Worm (Caenorhabditis elegans) whole organism, mixed stage, embryonic: ENCODE measurements around the gene sdz-31.

ENCODE experiments used
- M03D4.4 ChIP-seq: sonication (generic microtip); optimal IDR thresholded peaks from 2 replicates; lab custom pipeline; 2017; ENCODE audit warnings: mild to moderate bottlenecking, missing genetic modification characterization, missing compliant biosample characterization
- bed-3 ChIP-seq: fragments of 200-800 bp; sonication (Bioruptor generic); optimal IDR thresholded peaks from 3 replicates; lab custom pipeline; 2018; ENCODE audit warnings: mild to moderate bottlenecking, missing genetic modification characterization, moderate library complexity, missing compliant biosample characterization
- blmp-1 ChIP-seq: fragments of 150-350 bp; optimal IDR thresholded peaks from 2 replicates; lab custom pipeline; 2014; ENCODE audit warnings: missing biosample characterization, missing genetic modification characterization
- ceh-39 ChIP-seq: fragments of 150-350 bp; optimal IDR thresholded peaks from 2 replicates; lab custom pipeline; 2014; ENCODE audit warnings: missing biosample characterization, missing genetic modification characterization
- ceh-43 ChIP-seq: fragments of 200-800 bp; sonication (Bioruptor generic); optimal IDR thresholded peaks from 2 replicates; lab custom pipeline; 2018; ENCODE audit warnings: mild to moderate bottlenecking, missing genetic modification characterization, moderate library complexity, missing compliant biosample characterization
- ceh-83 ChIP-seq: fragments of 200-800 bp; sonication (Bioruptor generic); optimal IDR thresholded peaks from 2 replicates; lab custom pipeline; 2018; ENCODE audit warnings: mild to moderate bottlenecking, missing genetic modification characterization, missing compliant biosample characterization
- ces-1 ChIP-seq: fragments of 150-350 bp; optimal IDR thresholded peaks from 2 replicates; lab custom pipeline; 2014; ENCODE audit warnings: missing biosample characterization, missing genetic modification reagents, missing genetic modification characterization
- cnd-1 ChIP-seq: fragments of 200-800 bp; sonication (Bioruptor generic); optimal IDR thresholded peaks from 2 replicates; lab custom pipeline; 2018; ENCODE audit warnings: mild to moderate bottlenecking, missing genetic modification characterization, missing compliant biosample characterization
- drap-1 ChIP-seq: fragments of 200-800 bp; sonication (Bioruptor generic); optimal IDR thresholded peaks from 3 replicates; lab custom pipeline; 2018; ENCODE audit warnings: mild to moderate bottlenecking, missing genetic modification characterization, missing compliant biosample characterization
- elt-1 ChIP-seq: sonication (generic microtip); optimal IDR thresholded peaks from 2 replicates; lab custom pipeline; 2017; ENCODE audit warnings: missing genetic modification characterization, mild to moderate bottlenecking, missing compliant biosample characterization, antibody characterized with exemption, moderate library complexity, borderline replicate concordance; ENCODE audit not compliant: insufficient read depth
- elt-3 ChIP-seq: fragments of 150-350 bp; optimal IDR thresholded peaks from 2 replicates; lab custom pipeline; 2014; ENCODE audit warnings: missing biosample characterization, missing genetic modification characterization
- flh-1 ChIP-seq: fragments of 200-800 bp; sonication (Bioruptor generic); optimal IDR thresholded peaks from 2 replicates; lab custom pipeline; 2018; ENCODE audit warnings: mild to moderate bottlenecking, missing genetic modification characterization, moderate library complexity, missing compliant biosample characterization
- ham-2 ChIP-seq: fragments of 200-800 bp; sonication (Bioruptor generic); optimal IDR thresholded peaks from 2 replicates; lab custom pipeline; 2018; ENCODE audit warnings: mild to moderate bottlenecking, missing genetic modification characterization, missing compliant biosample characterization
- hlh-1 ChIP-seq: fragments of 150-350 bp; optimal IDR thresholded peaks from 2 replicates; lab custom pipeline; 2014; ENCODE audit warnings: missing biosample characterization, missing genetic modification reagents, missing genetic modification characterization
- lin-13 ChIP-seq: fragments of 150-350 bp; optimal IDR thresholded peaks from 2 replicates; lab custom pipeline; 2014; ENCODE audit warnings: missing biosample characterization, missing genetic modification characterization
- lin-32 ChIP-seq: fragments of 200-800 bp; sonication (Bioruptor generic); optimal IDR thresholded peaks from 2 replicates; lab custom pipeline; 2018; ENCODE audit warnings: mild to moderate bottlenecking, missing genetic modification characterization, missing compliant biosample characterization
- lsy-2 ChIP-seq: fragments of 150-350 bp; optimal IDR thresholded peaks from 2 replicates; lab custom pipeline; 2014; ENCODE audit warnings: missing biosample characterization, missing genetic modification characterization
- mab-5 ChIP-seq: fragments of 150-350 bp; optimal IDR thresholded peaks from 2 replicates; lab custom pipeline; 2014; ENCODE audit warnings: missing biosample characterization, missing genetic modification characterization
- nhr-12 ChIP-seq: fragments of 150-350 bp; optimal IDR thresholded peaks from 2 replicates; lab custom pipeline; 2014; ENCODE audit warnings: missing biosample characterization, missing genetic modification characterization
- nhr-2 ChIP-seq: fragments of 150-350 bp; optimal IDR thresholded peaks from 2 replicates; lab custom pipeline; 2014; ENCODE audit warnings: missing biosample characterization, missing genetic modification characterization
- nhr-237 ChIP-seq: fragments of 150-350 bp; optimal IDR thresholded peaks from 2 replicates; lab custom pipeline; 2014; ENCODE audit warnings: missing biosample characterization, missing genetic modification characterization
- nhr-28 ChIP-seq: fragments of 150-350 bp; optimal IDR thresholded peaks from 2 replicates; lab custom pipeline; 2014; ENCODE audit warnings: missing biosample characterization, missing genetic modification characterization
- nhr-76 ChIP-seq: sonication (generic microtip); optimal IDR thresholded peaks from 2 replicates; lab custom pipeline; 2017; ENCODE audit warnings: missing biosample characterization, missing genetic modification characterization
- pha-4 ChIP-seq: fragments of 150-350 bp; optimal IDR thresholded peaks from 2 replicates; lab custom pipeline; 2018; ENCODE audit warnings: missing biosample characterization, missing genetic modification reagents, missing genetic modification characterization
- sem-2 ChIP-seq: fragments of 200-800 bp; sonication (Bioruptor generic); optimal IDR thresholded peaks from 2 replicates; lab custom pipeline; 2018; ENCODE audit warnings: mild to moderate bottlenecking, missing genetic modification characterization, missing compliant biosample characterization
- snpc-4 ChIP-seq: fragments of 150-350 bp; optimal IDR thresholded peaks from 2 replicates; lab custom pipeline; 2014; ENCODE audit warnings: missing biosample characterization, missing genetic modification characterization
- sptf-1 ChIP-seq: sonication (generic microtip); optimal IDR thresholded peaks from 2 replicates; lab custom pipeline; 2017; ENCODE audit warnings: mild to moderate bottlenecking, missing genetic modification characterization, moderate library complexity, missing compliant biosample characterization
- unc-39 ChIP-seq: fragments of 150-350 bp; optimal IDR thresholded peaks from 2 replicates; lab custom pipeline; 2014; ENCODE audit warnings: missing biosample characterization, missing genetic modification characterization
- unc-62 ChIP-seq: fragments of 150-350 bp; optimal IDR thresholded peaks from 2 replicates; lab custom pipeline; 2014; ENCODE audit warnings: missing biosample characterization, missing genetic modification reagents, missing genetic modification characterization
- zip-8 ChIP-seq: fragments of 150-350 bp; optimal IDR thresholded peaks from 2 replicates; lab custom pipeline; 2014; ENCODE audit warnings: missing biosample characterization, missing genetic modification characterization

The sdz-31 gene

DNA sequence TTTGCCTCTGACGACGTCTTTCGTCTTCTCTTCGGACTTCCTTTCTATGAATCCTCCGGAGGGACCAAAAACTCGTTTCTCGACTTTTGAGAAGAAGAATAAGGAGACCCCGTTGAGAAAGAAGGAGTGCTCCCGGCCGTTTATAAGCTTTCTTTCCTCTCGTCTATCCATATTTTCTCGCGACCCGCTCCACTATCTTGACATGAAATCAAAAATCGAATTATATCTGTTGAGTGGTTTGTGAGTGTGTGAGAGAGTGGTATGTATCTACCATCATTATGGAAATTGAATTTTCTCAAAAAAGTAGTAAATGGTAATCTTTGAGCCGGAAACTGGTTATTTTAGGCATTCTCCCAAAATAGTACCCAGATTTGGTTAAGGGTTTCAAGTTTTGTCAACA lies 31.2 kb downstream of the sdz-31 start:
- no peak for TF ChIP-seq nhr-76
- TF ChIP-seq ces-1 = peak; percentile 85
- TF ChIP-seq elt-1 (tag; lab: Kevin White, UChicago) = no peak
- TF ChIP-seq snpc-4 (tag; lab: Kevin White, UChicago) = no peak

DNA sequence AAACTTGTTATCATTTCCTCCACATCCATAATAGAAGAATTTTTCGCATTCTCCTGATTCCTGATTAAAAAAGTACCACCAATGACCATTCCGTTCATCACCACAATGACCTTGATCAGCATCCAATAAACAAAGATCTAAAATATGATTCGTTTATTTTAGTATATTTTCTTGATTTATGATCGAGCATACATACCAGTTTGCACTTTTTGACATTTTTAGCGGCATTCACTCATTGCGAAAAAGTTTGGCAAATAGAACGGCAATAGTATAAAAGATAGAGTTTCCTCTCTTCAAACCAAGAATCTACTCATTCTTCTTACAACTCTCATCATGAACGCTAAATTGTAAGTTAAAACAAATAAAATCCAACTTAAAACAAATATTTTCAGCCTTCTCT lies 33.9 kb downstream of the sdz-31 start, which contains the start of gene fipr-10:
Gene fipr-10 (plus strand): TSS at position 301 of the 400 bp plus-strand sequence.
- TF ChIP-seq pha-4 (tag; lab: Kevin White, UChicago) (no peak), nhr-237 (tag; lab: Kevin White, UChicago) (no peak)
- TF ChIP-seq, all 35 proteins: peak for 0

DNA sequence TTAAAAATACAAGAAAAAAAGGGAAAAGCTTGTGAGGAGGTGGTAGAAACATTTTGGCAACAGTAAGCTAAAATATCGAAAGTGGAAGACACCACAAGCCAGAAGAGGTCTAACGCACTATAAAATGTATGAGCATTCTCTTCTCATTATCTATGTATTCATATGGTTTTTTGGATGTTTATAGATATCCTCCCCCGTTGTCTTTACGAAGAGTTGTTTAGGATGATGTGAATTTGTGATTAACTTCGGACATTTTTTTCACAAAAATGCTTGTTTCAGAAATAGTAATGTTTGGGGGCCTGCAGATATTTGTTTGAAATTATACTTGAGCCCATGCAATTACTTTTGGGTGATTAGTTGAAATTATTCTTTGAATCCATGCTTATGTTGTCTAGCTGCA lies 35.1 kb downstream of the sdz-31 start, which contains the start of gene mec-9:
Gene mec-9 (minus strand): TSS at position 101 of the 400 bp plus-strand sequence.
- TF ChIP-seq blmp-1 (no peak), ceh-39 (tag; lab: Kevin White, UChicago) (no peak), hlh-1 (tag; lab: Kevin White, UChicago) (no peak), unc-39 (tag; lab: Kevin White, UChicago) (no peak), mab-5 (tag; lab: Kevin White, UChicago) (no peak), sem-2 (GFP tag; lab: Kevin White, UChicago) (no peak), nhr-2 (tag; lab: Kevin White, UChicago) (no peak), pha-4 (tag; lab: Kevin White, UChicago) (no peak), elt-3 (tag; lab: Kevin White, UChicago) (no peak), ham-2 (no peak), flh-1 (GFP tag; lab: Kevin White, UChicago) (no peak)

DNA sequence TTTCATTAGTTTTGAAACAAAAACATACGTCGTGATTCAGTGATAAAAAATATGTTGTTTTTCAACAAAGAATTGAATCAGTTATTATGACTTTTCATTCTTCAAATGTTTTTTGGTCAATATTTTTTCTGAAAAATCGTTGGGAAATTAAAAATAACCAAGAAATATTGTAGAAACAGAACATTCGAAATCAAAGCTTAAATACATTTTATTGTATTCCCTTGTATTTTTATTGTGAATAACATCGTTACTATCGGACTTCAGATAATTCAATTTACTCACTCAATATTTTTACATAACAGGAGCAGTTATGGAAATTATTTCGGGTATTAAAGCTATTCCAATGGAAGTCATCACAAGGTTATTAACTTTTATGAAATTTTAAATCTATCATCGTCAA lies 36.7 kb downstream of the sdz-31 start, which contains the start of gene C50H2.4:
Gene C50H2.4 (plus strand): TSS at position 301 of the 400 bp plus-strand sequence.
- TF ChIP-seq M03D4.4 = no peak

DNA sequence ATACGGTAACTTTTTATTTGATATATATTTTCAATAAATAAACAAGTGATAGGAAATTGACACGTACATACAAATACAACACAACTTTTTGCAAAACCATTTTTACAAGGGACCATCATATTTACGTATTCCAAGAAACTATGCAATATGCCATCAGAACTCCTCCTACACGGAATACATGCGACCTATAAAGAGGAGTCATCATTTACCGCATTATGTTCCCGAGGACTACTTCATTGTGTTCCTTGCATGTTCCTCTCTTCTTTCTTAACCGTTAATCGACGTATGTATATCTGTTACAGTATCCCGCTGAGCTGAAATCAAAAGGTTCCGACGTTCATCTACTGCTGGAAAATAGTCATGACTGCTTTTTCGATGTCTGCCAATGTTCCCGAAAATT lies 38.4 kb downstream of the sdz-31 start, which contains the start of gene C50H2.5:
Gene C50H2.5 (plus strand): TSS at position 301 of the 400 bp plus-strand sequence.
- TF ChIP-seq flh-1 (GFP tag; lab: Kevin White, UChicago) = no peak
- TF ChIP-seq nhr-12 (tag; lab: Kevin White, UChicago) = no peak
- no peak for TF ChIP-seq mab-5 (tag; lab: Kevin White, UChicago)
- TF ChIP-seq unc-39 (tag; lab: Kevin White, UChicago) = no peak
- TF ChIP-seq zip-8 (tag; lab: Kevin White, UChicago) = no peak
- TF ChIP-seq ces-1 = no peak
- TF ChIP-seq ceh-83 (GFP tag; lab: Kevin White, UChicago) = no peak
- no peak for TF ChIP-seq bed-3
- no peak for TF ChIP-seq elt-1 (tag; lab: Kevin White, UChicago)
- no peak for TF ChIP-seq lin-32 (GFP tag; lab: Kevin White, UChicago)
- TF ChIP-seq snpc-4 (tag; lab: Kevin White, UChicago) = no peak
- no peak for TF ChIP-seq sptf-1 (tag; lab: Kevin White, UChicago)

DNA sequence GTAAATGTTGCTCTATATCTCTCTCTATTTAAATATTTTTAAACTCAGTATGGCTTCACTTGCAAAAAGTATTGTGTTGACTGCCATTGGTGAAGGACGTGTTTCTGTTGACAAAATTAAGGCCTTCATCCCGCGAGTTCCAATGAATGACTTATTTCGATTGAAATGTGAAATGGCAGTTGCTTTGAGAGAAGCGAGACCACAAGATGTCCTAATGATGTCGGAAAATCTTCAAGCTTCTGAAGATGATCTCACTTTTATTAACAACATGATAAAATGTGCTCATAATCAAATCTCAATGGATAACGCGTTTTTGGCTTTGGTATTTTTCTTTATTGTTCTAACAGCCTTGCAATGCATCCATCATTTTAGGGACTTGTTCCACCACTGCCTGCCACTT lies 41.3 kb downstream of the sdz-31 start, which contains the start of gene ceh-75:
Gene ceh-75 (plus strand): TSS at position 50 of the 400 bp plus-strand sequence.
- TF ChIP-seq ham-2 (no peak), nhr-28 (tag; lab: Kevin White, UChicago) (no peak), blmp-1 (no peak)
- TF ChIP-seq, all 35 proteins: peak for 0

DNA sequence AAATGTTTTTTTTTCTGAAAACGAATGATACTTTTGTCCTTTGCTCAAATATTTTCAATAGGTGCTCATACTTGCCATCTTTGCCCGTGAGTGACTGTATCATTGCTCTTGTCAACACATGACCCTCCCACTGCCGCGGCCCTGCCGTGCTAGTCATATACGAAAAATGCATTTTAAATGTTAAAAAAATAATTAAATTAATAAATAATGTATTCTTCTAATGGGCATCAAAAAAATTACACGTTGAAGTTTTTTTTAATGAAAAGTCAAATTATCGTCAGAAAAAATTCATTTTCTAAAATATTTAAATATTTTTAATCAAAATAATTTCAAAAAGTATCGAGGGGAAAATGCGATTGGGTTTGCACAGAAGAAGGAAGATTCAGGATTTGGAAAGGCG lies 42.5 kb downstream of the sdz-31 start, which contains the start of gene C50H2.7:
Gene C50H2.7 (plus strand): TSS at position 301 of the 400 bp plus-strand sequence.
- TF ChIP-seq lsy-2 (tag; lab: Kevin White, UChicago) = no peak

DNA sequence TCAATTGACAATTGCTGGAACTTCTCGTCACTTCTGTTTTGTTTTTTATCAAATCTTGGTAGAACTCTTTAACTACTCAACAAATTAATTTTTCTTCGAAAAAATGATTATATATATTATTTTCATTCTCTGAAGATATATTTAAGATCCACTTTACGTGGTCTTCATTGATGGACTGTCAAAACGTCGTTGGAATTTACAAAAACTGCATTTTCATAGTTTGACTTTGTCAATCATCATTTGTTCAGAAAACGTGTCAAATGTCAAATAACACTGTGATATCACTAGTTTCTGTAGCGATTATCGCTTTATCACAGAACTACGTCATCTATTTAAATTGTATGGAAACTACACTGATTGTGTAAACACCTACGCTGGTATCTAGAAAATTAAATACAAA lies 44.4 kb downstream of the sdz-31 start:
- no peak for TF ChIP-seq unc-39 (tag; lab: Kevin White, UChicago)
- TF ChIP-seq lsy-2 (tag; lab: Kevin White, UChicago) = no peak
- TF ChIP-seq unc-62 (GFP tag; lab: Kevin White, UChicago) = no peak
- no peak for TF ChIP-seq elt-1 (tag; lab: Kevin White, UChicago)
- TF ChIP-seq ham-2 = no peak
- no peak for TF ChIP-seq cnd-1
- no peak for TF ChIP-seq pha-4 (tag; lab: Kevin White, UChicago)
- no peak for TF ChIP-seq ces-1
- no peak for TF ChIP-seq nhr-237 (tag; lab: Kevin White, UChicago)
- TF ChIP-seq ceh-43 (GFP tag; lab: Kevin White, UChicago) = no peak
- no peak for TF ChIP-seq blmp-1
- TF ChIP-seq drap-1 (GFP tag; lab: Kevin White, UChicago) = no peak
- TF ChIP-seq ceh-39 (tag; lab: Kevin White, UChicago) = no peak
- no peak for TF ChIP-seq hlh-1 (tag; lab: Kevin White, UChicago)
- TF ChIP-seq nhr-28 (tag; lab: Kevin White, UChicago) = no peak
- TF ChIP-seq nhr-12 (tag; lab: Kevin White, UChicago) = no peak
- TF ChIP-seq mab-5 (tag; lab: Kevin White, UChicago) = no peak
- no peak for TF ChIP-seq lin-32 (GFP tag; lab: Kevin White, UChicago)
- TF ChIP-seq lin-13 (tag; lab: Kevin White, UChicago) = no peak
- no peak for TF ChIP-seq zip-8 (tag; lab: Kevin White, UChicago)
